Worm (Caenorhabditis elegans) whole organism, late embryonic: Measurements from ENCODE around the gene rps-1.

Experiments
- F13H6.1 ChIP-seq: sonication (generic microtip); optimal IDR thresholded peaks from 2 replicates; lab custom pipeline; 2016; ENCODE audit warnings: missing genetic modification characterization, missing compliant biosample characterization
- K09A11.1 ChIP-seq: sonication (generic microtip); optimal IDR thresholded peaks from 2 replicates; lab custom pipeline; 2017; ENCODE audit warnings: antibody characterized with exemption, mild to moderate bottlenecking, missing genetic modification characterization, missing compliant biosample characterization; ENCODE audit not compliant: insufficient read depth
- Y22D7AL.16 ChIP-seq: sonication (generic microtip); optimal IDR thresholded peaks from 2 replicates; lab custom pipeline; 2016; ENCODE audit warnings: missing genetic modification characterization, missing compliant biosample characterization
- ahr-1 ChIP-seq: sonication (generic microtip); optimal IDR thresholded peaks from 2 replicates; lab custom pipeline; 2016; ENCODE audit warnings: missing genetic modification characterization, missing compliant biosample characterization
- ceh-31 ChIP-seq: sonication (generic microtip); optimal IDR thresholded peaks from 2 replicates; lab custom pipeline; 2016; ENCODE audit warnings: missing genetic modification characterization, missing compliant biosample characterization
- ceh-48 ChIP-seq: sonication (generic microtip); optimal IDR thresholded peaks from 2 replicates; lab custom pipeline; 2016; ENCODE audit warnings: missing genetic modification characterization, inconsistent platforms, missing compliant biosample characterization
- ceh-6 ChIP-seq: fragments of 200-800 bp; sonication (Bioruptor generic); optimal IDR thresholded peaks from 2 replicates; lab custom pipeline; 2018; ENCODE audit warnings: mild to moderate bottlenecking, missing genetic modification characterization, missing compliant biosample characterization
- ceh-9 ChIP-seq: sonication (generic microtip); optimal IDR thresholded peaks from 2 replicates; lab custom pipeline; 2016; ENCODE audit warnings: mild to moderate bottlenecking, missing genetic modification characterization, inconsistent platforms, missing compliant biosample characterization
- che-1 ChIP-seq: sonication (generic microtip); optimal IDR thresholded peaks from 2 replicates; lab custom pipeline; 2016; ENCODE audit warnings: mild to moderate bottlenecking, missing genetic modification characterization, missing compliant biosample characterization
- dmd-4 ChIP-seq: sonication (generic microtip); optimal IDR thresholded peaks from 2 replicates; lab custom pipeline; 2016; ENCODE audit warnings: borderline replicate concordance, missing genetic modification characterization, missing compliant biosample characterization
- elt-4 ChIP-seq: sonication (generic microtip); optimal IDR thresholded peaks from 2 replicates; lab custom pipeline; 2016; ENCODE audit warnings: missing genetic modification characterization, missing compliant biosample characterization
- fax-1 ChIP-seq: sonication (generic microtip); optimal IDR thresholded peaks from 2 replicates; lab custom pipeline; 2016; ENCODE audit warnings: missing genotype, missing genetic modification characterization, missing compliant biosample characterization
- hlh-13 ChIP-seq: fragments of 200-800 bp; sonication (Bioruptor generic); optimal IDR thresholded peaks from 2 replicates; lab custom pipeline; 2018; ENCODE audit warnings: mild to moderate bottlenecking, missing genetic modification characterization, missing compliant biosample characterization
- hlh-30 ChIP-seq: sonication (generic microtip); optimal IDR thresholded peaks from 2 replicates; lab custom pipeline; 2017; ENCODE audit warnings: antibody characterized with exemption, missing genetic modification characterization, missing compliant biosample characterization; ENCODE audit not compliant: insufficient read depth
- hlh-6 ChIP-seq: sonication (generic microtip); optimal IDR thresholded peaks from 2 replicates; lab custom pipeline; 2016; ENCODE audit warnings: missing genotype, missing genetic modification characterization, missing compliant biosample characterization
- hlh-8 ChIP-seq: sonication (generic microtip); optimal IDR thresholded peaks from 2 replicates; lab custom pipeline; 2016; ENCODE audit warnings: missing genotype, missing genetic modification characterization, missing compliant biosample characterization
- madf-2 ChIP-seq: sonication (generic microtip); optimal IDR thresholded peaks from 2 replicates; lab custom pipeline; 2017; ENCODE audit warnings: missing genetic modification characterization, missing compliant biosample characterization
- nhr-11 ChIP-seq: fragments of 150-350 bp; optimal IDR thresholded peaks from 2 replicates; lab custom pipeline; 2014; ENCODE audit warnings: missing biosample characterization, missing genetic modification characterization
- nhr-232 ChIP-seq: sonication (generic microtip); optimal IDR thresholded peaks from 2 replicates; lab custom pipeline; 2016; ENCODE audit warnings: missing genetic modification characterization, missing compliant biosample characterization
- odd-2 ChIP-seq: sonication (generic microtip); optimal IDR thresholded peaks from 2 replicates; lab custom pipeline; 2017; ENCODE audit warnings: antibody characterized with exemption, mild to moderate bottlenecking, missing genetic modification characterization, missing compliant biosample characterization
- pat-9 ChIP-seq: fragments of 200-800 bp; sonication (Bioruptor generic); optimal IDR thresholded peaks from 2 replicates; lab custom pipeline; 2018; ENCODE audit warnings: mild to moderate bottlenecking, missing genetic modification characterization, moderate library complexity, missing compliant biosample characterization
- pha-2 ChIP-seq: sonication (generic microtip); optimal IDR thresholded peaks from 2 replicates; lab custom pipeline; 2017; ENCODE audit warnings: mild to moderate bottlenecking, missing genetic modification characterization, missing compliant biosample characterization
- pha-4 ChIP-seq: fragments of 150-350 bp; optimal IDR thresholded peaks from 2 replicates; lab custom pipeline; 2018; ENCODE audit warnings: missing biosample characterization, missing genetic modification reagents, missing genetic modification characterization
- pqm-1 ChIP-seq: sonication (generic microtip); optimal IDR thresholded peaks from 2 replicates; lab custom pipeline; 2016; ENCODE audit warnings: missing genetic modification characterization, missing compliant biosample characterization
- rnt-1 ChIP-seq: sonication (generic microtip); optimal IDR thresholded peaks from 2 replicates; lab custom pipeline; 2016; ENCODE audit warnings: missing genetic modification characterization, missing compliant biosample characterization
- sdc-2 ChIP-seq: sonication (generic microtip); optimal IDR thresholded peaks from 2 replicates; lab custom pipeline; 2016; ENCODE audit warnings: missing genotype, missing genetic modification characterization, missing compliant biosample characterization
- tbx-2 ChIP-seq: sonication (generic microtip); optimal IDR thresholded peaks from 2 replicates; lab custom pipeline; 2016; ENCODE audit warnings: missing genetic modification characterization, missing compliant biosample characterization
- tbx-7 ChIP-seq: sonication (generic microtip); optimal IDR thresholded peaks from 2 replicates; lab custom pipeline; 2016; ENCODE audit warnings: missing genotype, missing genetic modification characterization, missing compliant biosample characterization
- unc-3 ChIP-seq, 2 experiments: fragments of 200-800 bp in 1 of 2; sonication (Bioruptor generic) in 1 of 2; sonication (generic microtip) in 1 of 2; conservative IDR thresholded peaks in 1 of 2; optimal IDR thresholded peaks in 1 of 2; 2 replicates each; pipeline versions ENCODE4 v1.3.6 to Lab custom; 2016 to 2022; ENCODE audit warnings: missing compliant biosample characterization in 2 of 2, missing genetic modification characterization in 2 of 2, missing genetic modification reagents in 1 of 2
- unc-42 ChIP-seq: sonication (generic microtip); optimal IDR thresholded peaks from 2 replicates; lab custom pipeline; 2016; ENCODE audit warnings: missing genotype, missing genetic modification characterization, missing compliant biosample characterization
- unc-55 ChIP-seq: sonication (generic microtip); optimal IDR thresholded peaks from 2 replicates; lab custom pipeline; 2017; ENCODE audit warnings: missing biosample characterization, missing genetic modification reagents, missing genetic modification characterization
- unc-86 ChIP-seq: sonication (generic microtip); optimal IDR thresholded peaks from 2 replicates; lab custom pipeline; 2016; ENCODE audit warnings: missing genetic modification characterization, missing compliant biosample characterization

rps-1 gene

ce11 chrIII:4517781-4518180, 42.1 kb downstream of the rps-1 start:
- TF ChIP-seq K09A11.1 (tag; lab: Kevin White, UChicago), result no peak
- no peak for TF ChIP-seq ceh-6 (GFP tag; lab: Kevin White, UChicago)
- no peak for TF ChIP-seq tbx-7 (tag; lab: Kevin White, UChicago)
- TF ChIP-seq ceh-9 (tag; lab: Kevin White, UChicago), result no peak
- TF ChIP-seq, all 69 proteins: peak for 0

ce11 chrIII:4519410-4519809, 43.7 kb downstream of the rps-1 start:
- TF ChIP-seq ceh-48 (tag; lab: Kevin White, UChicago) (no peak), ceh-31 (peak; percentile 33), nhr-11 (tag; lab: Kevin White, UChicago) (no peak), rnt-1 (tag; lab: Kevin White, UChicago) (no peak), unc-42 (tag; lab: Kevin White, UChicago) (peak; percentile 36), tbx-2 (tag; lab: Kevin White, UChicago) (no peak), hlh-30 (no peak), Y22D7AL.16 (no peak), pha-4 (tag; lab: Kevin White, UChicago) (no peak), F13H6.1 (tag; lab: Kevin White, UChicago) (no peak), hlh-8 (tag; lab: Kevin White, UChicago) (no peak), che-1 (no peak), unc-55 (GFP tag; lab: Kevin White, UChicago) (no peak), dmd-4 (no peak), unc-3 (GFP tag; conservative IDR thresholded peaks at IDR 0.05; lab: Robert Waterston, UW) (no peak), unc-3 (tag; optimal IDR thresholded peaks at IDR 0.05; lab: Kevin White, UChicago) (no peak), madf-2 (tag; lab: Kevin White, UChicago) (no peak), pqm-1 (tag; lab: Kevin White, UChicago) (no peak), hlh-13 (GFP tag; lab: Kevin White, UChicago) (no peak)
- TF ChIP-seq, all 69 proteins: peak for 2

- TF ChIP-seq elt-4, result no peak
- no peak for TF ChIP-seq ceh-31
- TF ChIP-seq pha-2 (tag; lab: Kevin White, UChicago), result no peak
- no peak for TF ChIP-seq tbx-2 (tag; lab: Kevin White, UChicago)
- TF ChIP-seq ceh-48 (tag; lab: Kevin White, UChicago), result no peak
- no peak for TF ChIP-seq unc-86
- no peak for TF ChIP-seq ahr-1 (tag; lab: Kevin White, UChicago)
- TF ChIP-seq fax-1 (tag; lab: Kevin White, UChicago), result no peak
- TF ChIP-seq, all 69 proteins: peak for 0
Observed at ce11 chrIII:4520057-4520456, 44.3 kb downstream of the rps-1 start, which contains the start of gene cdh-4. TSS of gene cdh-4 (plus strand) at chrIII:4520357.

- no peak for TF ChIP-seq F13H6.1 (tag; lab: Kevin White, UChicago)
- peak; percentile 76 for TF ChIP-seq unc-55 (GFP tag; lab: Kevin White, UChicago)
- TF ChIP-seq, all 69 proteins: peak for 1
Observed at ce11 chrIII:4523411-4523810, 47.7 kb downstream of the rps-1 start.

ce11 chrIII:4524071-4524470, 48.4 kb downstream of the rps-1 start:
- TF ChIP-seq unc-42 (tag; lab: Kevin White, UChicago), result peak; percentile 76
- TF ChIP-seq ceh-31, result no peak

ce11 chrIII:4525998-4526397, 50.3 kb downstream of the rps-1 start:
- TF ChIP-seq unc-55 (GFP tag; lab: Kevin White, UChicago) (no peak), pat-9 (no peak), sdc-2 (tag; lab: Kevin White, UChicago) (no peak), odd-2 (tag; lab: Kevin White, UChicago) (no peak), hlh-6 (no peak), nhr-232 (tag; lab: Kevin White, UChicago) (no peak)
